Fruit fly (Drosophila melanogaster) whole organism, adult: ENCODE results near the gene fz2.
A peak's percentile ranks its signal among the peaks of the same experiment; 100 is the strongest.

Source experiments
- CG11617 ChIP-seq: fragments of 200-800 bp; sonication (Bioruptor generic); optimal IDR thresholded peaks from 2 replicates; lab custom pipeline; 2017; ENCODE audit warnings: mild to moderate bottlenecking, missing biosample characterization, missing genetic modification reagents, missing genetic modification characterization
- CG12768 ChIP-seq: fragments of 200-800 bp; sonication (Bioruptor generic); optimal IDR thresholded peaks from 2 replicates; lab custom pipeline; 2017; ENCODE audit warnings: missing biosample characterization, missing genetic modification characterization, mild to moderate bottlenecking, moderate library complexity, missing genetic modification reagents
- CG14711 ChIP-seq: fragments of 200-800 bp; sonication (Bioruptor generic); optimal IDR thresholded peaks from 2 replicates; lab custom pipeline; 2018; ENCODE audit warnings: missing biosample characterization, mild to moderate bottlenecking, missing genetic modification characterization, moderate library complexity
- CG1620 ChIP-seq: fragments of 200-800 bp; sonication (Bioruptor generic); optimal IDR thresholded peaks from 2 replicates; lab custom pipeline; 2016; ENCODE audit warnings: missing biosample characterization, missing genetic modification characterization
- CG33017 ChIP-seq: fragments of 200-800 bp; sonication (Bioruptor generic); optimal IDR thresholded peaks from 2 replicates; lab custom pipeline; 2018; ENCODE audit warnings: missing biosample characterization, mild to moderate bottlenecking, missing genetic modification characterization, moderate library complexity
- CG5204 ChIP-seq: fragments of 200-800 bp; sonication (Bioruptor generic); optimal IDR thresholded peaks from 2 replicates; lab custom pipeline; 2016; ENCODE audit warnings: missing biosample characterization, missing genetic modification characterization
- CG7045 ChIP-seq: fragments of 200-800 bp; sonication (Bioruptor generic); optimal IDR thresholded peaks from 2 replicates; lab custom pipeline; 2017; ENCODE audit warnings: missing biosample characterization, mild to moderate bottlenecking, missing genetic modification characterization
- CG7101 ChIP-seq: fragments of 200-800 bp; sonication (Bioruptor generic); optimal IDR thresholded peaks from 2 replicates; lab custom pipeline; 2018; ENCODE audit warnings: missing biosample characterization, mild to moderate bottlenecking, missing genetic modification characterization, moderate library complexity
- Clk ChIP-seq: fragments of 200-800 bp; sonication (Bioruptor generic); optimal IDR thresholded peaks from 2 replicates; lab custom pipeline; 2017; ENCODE audit warnings: missing biosample characterization, missing genetic modification characterization
- Crg-1 ChIP-seq: fragments of 200-800 bp; sonication (Bioruptor generic); optimal IDR thresholded peaks from 2 replicates; lab custom pipeline; 2016; ENCODE audit warnings: missing biosample characterization, missing genetic modification characterization
- Hr96 ChIP-seq: fragments of 200-800 bp; sonication (Bioruptor generic); optimal IDR thresholded peaks from 2 replicates; lab custom pipeline; 2016; ENCODE audit warnings: missing biosample characterization, missing genetic modification characterization
- Mnt ChIP-seq: fragments of 200-800 bp; sonication (Bioruptor generic); optimal IDR thresholded peaks from 2 replicates; lab custom pipeline; 2016; ENCODE audit warnings: missing biosample characterization, mild to moderate bottlenecking, missing genetic modification characterization
- bab1 ChIP-seq: fragments of 200-800 bp; sonication (Bioruptor generic); optimal IDR thresholded peaks from 3 replicates; lab custom pipeline; 2019; ENCODE audit warnings: missing biosample characterization, mild to moderate bottlenecking, missing genetic modification characterization, moderate library complexity
- cic ChIP-seq: fragments of 200-800 bp; sonication (Bioruptor generic); optimal IDR thresholded peaks from 2 replicates; lab custom pipeline; 2017; ENCODE audit warnings: missing biosample characterization, mild to moderate bottlenecking, missing genetic modification characterization, moderate library complexity
- cnc ChIP-seq, 2 experiments: fragments of >200 bp; optimal IDR thresholded peaks; 2 replicates each; lab custom pipeline; 2017
- kay ChIP-seq: fragments of 200-800 bp; sonication (Bioruptor generic); peaks from one replicate; lab custom pipeline; 2016; ENCODE audit warnings: missing biosample characterization, missing genetic modification characterization, borderline replicate concordance
- ovo ChIP-seq: fragments of 200-800 bp; sonication (Bioruptor generic); optimal IDR thresholded peaks from 2 replicates; lab custom pipeline; 2016; ENCODE audit warnings: missing biosample characterization, missing genetic modification characterization
- pad ChIP-seq: fragments of 200-800 bp; sonication (Bioruptor generic); optimal IDR thresholded peaks from 3 replicates; lab custom pipeline; 2017; ENCODE audit warnings: missing biosample characterization, missing genetic modification characterization, mild to moderate bottlenecking, moderate library complexity, missing genetic modification reagents
- tj ChIP-seq: fragments of 200-800 bp; sonication (Bioruptor generic); optimal IDR thresholded peaks from 3 replicates; lab custom pipeline; 2017; ENCODE audit warnings: missing biosample characterization, mild to moderate bottlenecking, missing genetic modification characterization, moderate library complexity
- toe ChIP-seq: fragments of 200-800 bp; sonication (Bioruptor generic); optimal IDR thresholded peaks from 2 replicates; lab custom pipeline; 2016; ENCODE audit warnings: missing biosample characterization, missing genetic modification characterization

Gene fz2

dm6 chr3L:19234922-19235702 lies at the start of gene fz2:
TSS of gene fz2 (minus strand) at chr3L:19235373.
- no peak for TF ChIP-seq CG11617 (GFP tag; lab: Kevin White, UChicago)
- peak; percentile 21 for TF ChIP-seq bab1 (GFP tag; lab: Kevin White, UChicago)
- no peak for TF ChIP-seq CG14711
- TF ChIP-seq CG12768 (GFP tag; lab: Kevin White, UChicago), result no peak
- TF ChIP-seq ovo (GFP tag; lab: Kevin White, UChicago), result no peak
- no peak for TF ChIP-seq Mnt (GFP tag; lab: Kevin White, UChicago)
- TF ChIP-seq tj (GFP tag; lab: Kevin White, UChicago), result peak; percentile 11
- TF ChIP-seq kay, result peak; percentile 91
- TF ChIP-seq Hr96 (GFP tag; lab: Kevin White, UChicago), result no peak
- TF ChIP-seq cic (GFP tag; lab: Kevin White, UChicago), result peak; percentile 13
- TF ChIP-seq cnc (optimal IDR thresholded peaks at IDR 0.05; lab: Kevin White, UChicago), result no peak
- TF ChIP-seq Crg-1 (GFP tag; lab: Kevin White, UChicago), result no peak
- no peak for TF ChIP-seq CG7101 (tag; lab: Kevin White, UChicago)
- no peak for TF ChIP-seq CG1620 (GFP tag; lab: Kevin White, UChicago)

DNA sequence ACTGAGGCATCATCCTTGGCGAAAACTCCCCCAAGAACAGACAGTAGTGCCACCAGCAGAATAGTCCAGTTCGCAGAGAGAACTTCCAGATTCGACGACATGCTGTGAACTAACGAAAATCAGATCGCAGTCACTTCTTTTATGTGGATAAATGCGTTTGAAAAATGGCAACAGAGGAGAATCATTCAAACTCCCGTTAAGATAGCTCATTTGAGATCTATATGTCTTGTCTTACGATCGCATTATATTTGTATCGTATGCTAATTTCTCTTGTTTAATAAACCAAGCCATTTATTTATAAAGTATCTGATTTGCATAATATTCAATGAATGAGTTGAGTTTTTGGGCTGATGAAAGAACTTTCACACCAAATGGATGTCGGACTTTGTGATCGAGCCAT lies 45.5 kb upstream of the fz2 start, which contains the start of gene CG14089:
TSS of gene CG14089 (minus strand) at position 101 of the 400 bp plus-strand sequence.
- TF ChIP-seq Mnt (GFP tag; lab: Kevin White, UChicago) (no peak), tj (GFP tag; lab: Kevin White, UChicago) (no peak), Crg-1 (GFP tag; lab: Kevin White, UChicago) (no peak), CG33017 (tag; lab: Kevin White, UChicago) (no peak), CG14711 (no peak), cnc (optimal IDR thresholded peaks at IDR 0.05; lab: Kevin White, UChicago) (no peak), CG11617 (GFP tag; lab: Kevin White, UChicago) (no peak)

- TF ChIP-seq CG7101 (tag; lab: Kevin White, UChicago) (no peak), CG5204 (no peak), tj (GFP tag; lab: Kevin White, UChicago) (no peak), toe (GFP tag; lab: Kevin White, UChicago) (no peak), CG12768 (GFP tag; lab: Kevin White, UChicago) (no peak), CG14711 (no peak), ovo (GFP tag; lab: Kevin White, UChicago) (no peak)
Observed at dm6 chr3L:19280283-19280682, 45.1 kb upstream of the fz2 start.

DNA sequence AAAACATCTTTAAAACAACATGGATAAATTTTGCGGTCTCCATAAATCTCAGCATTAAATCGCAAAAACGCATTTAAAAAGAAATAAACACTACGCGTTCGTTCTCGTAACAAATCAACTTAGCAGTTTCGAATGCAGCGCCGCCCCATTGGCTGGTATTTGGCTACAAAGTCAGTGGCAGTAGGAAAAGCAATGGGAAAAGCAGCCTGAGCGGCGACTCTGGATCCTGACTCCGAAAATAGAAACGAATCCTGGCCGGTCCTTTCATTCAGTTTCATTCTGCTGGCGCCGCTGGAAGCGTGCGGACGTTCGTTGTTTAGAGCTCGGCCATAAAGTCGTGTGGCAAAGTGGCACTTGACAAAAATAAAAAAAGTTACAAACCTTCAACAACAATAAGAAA lies 40.3 kb upstream of the fz2 start, which contains the start of gene CG14086:
TSS of gene CG14086 (plus strand) at position 301 of the 400 bp plus-strand sequence.
- TF ChIP-seq Clk (GFP tag; lab: Kevin White, UChicago), result no peak
- no peak for TF ChIP-seq ovo (GFP tag; lab: Kevin White, UChicago)
- no peak for TF ChIP-seq CG14711
- no peak for TF ChIP-seq CG11617 (GFP tag; lab: Kevin White, UChicago)
- TF ChIP-seq CG12768 (GFP tag; lab: Kevin White, UChicago), result no peak
- no peak for TF ChIP-seq toe (GFP tag; lab: Kevin White, UChicago)
- no peak for TF ChIP-seq tj (GFP tag; lab: Kevin White, UChicago)
- no peak for TF ChIP-seq cic (GFP tag; lab: Kevin White, UChicago)
- no peak for TF ChIP-seq kay
- TF ChIP-seq Crg-1 (GFP tag; lab: Kevin White, UChicago), result no peak
- TF ChIP-seq pad (GFP tag; lab: Kevin White, UChicago), result no peak
- TF ChIP-seq CG5204, result no peak
- no peak for TF ChIP-seq Hr96 (GFP tag; lab: Kevin White, UChicago)
- TF ChIP-seq CG33017 (tag; lab: Kevin White, UChicago), result no peak
- no peak for TF ChIP-seq CG1620 (GFP tag; lab: Kevin White, UChicago)
- TF ChIP-seq CG7045 (GFP tag; lab: Kevin White, UChicago), result no peak
- no peak for TF ChIP-seq cnc (optimal IDR thresholded peaks at IDR 0.05; lab: Kevin White, UChicago)
- no peak for TF ChIP-seq CG7101 (tag; lab: Kevin White, UChicago)

DNA sequence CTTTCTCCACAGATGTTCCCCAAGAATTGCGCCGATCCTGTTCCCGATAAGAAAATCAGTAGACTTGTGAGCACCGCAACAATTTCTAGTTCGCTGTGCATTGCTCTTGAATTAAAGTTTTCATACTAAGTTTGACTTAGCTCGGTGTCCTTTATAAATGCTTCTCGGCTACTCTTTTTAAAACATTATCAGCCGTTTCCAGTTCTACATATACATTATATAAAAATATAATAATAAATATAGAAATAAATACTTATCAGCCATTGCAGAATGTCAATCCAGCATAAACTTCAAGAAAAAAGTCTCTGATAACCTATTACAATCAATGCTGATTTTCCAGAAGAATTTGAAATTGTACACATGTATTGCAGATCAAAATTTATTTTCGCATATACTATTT lies 35.4 kb upstream of the fz2 start, which contains the start of gene CG14088:
TSS of gene CG14088 (minus strand) at position 101 of the 400 bp plus-strand sequence.
- no peak for TF ChIP-seq kay
- TF ChIP-seq CG12768 (GFP tag; lab: Kevin White, UChicago), result no peak
- TF ChIP-seq tj (GFP tag; lab: Kevin White, UChicago), result no peak
- TF ChIP-seq Crg-1 (GFP tag; lab: Kevin White, UChicago), result no peak
- TF ChIP-seq CG1620 (GFP tag; lab: Kevin White, UChicago), result no peak
- no peak for TF ChIP-seq CG14711
- no peak for TF ChIP-seq Mnt (GFP tag; lab: Kevin White, UChicago)
- TF ChIP-seq bab1 (GFP tag; lab: Kevin White, UChicago), result no peak
- TF ChIP-seq CG7045 (GFP tag; lab: Kevin White, UChicago), result no peak
- TF ChIP-seq toe (GFP tag; lab: Kevin White, UChicago), result no peak
- no peak for TF ChIP-seq Clk (GFP tag; lab: Kevin White, UChicago)
- TF ChIP-seq CG33017 (tag; lab: Kevin White, UChicago), result no peak
- no peak for TF ChIP-seq CG11617 (GFP tag; lab: Kevin White, UChicago)
- TF ChIP-seq CG5204, result no peak
- no peak for TF ChIP-seq cic (GFP tag; lab: Kevin White, UChicago)
